Worm (Caenorhabditis elegans) whole organism, L4 larva: ENCODE data around the gene W02B12.1.

Experiments
- F26F4.8 ChIP-seq: fragments of 200-800 bp; sonication (Bioruptor generic); conservative IDR thresholded peaks from 2 replicates; pipeline ENCODE4 v1.3.6; 2022; ENCODE audit warnings: missing genetic modification characterization, missing compliant biosample characterization
- F49E8.2 ChIP-seq: sonication (generic microtip); optimal IDR thresholded peaks from 2 replicates; lab custom pipeline; 2016; ENCODE audit warnings: missing compliant biosample characterization, mild to moderate bottlenecking, missing genetic modification characterization, borderline replicate concordance
- R02D3.7 ChIP-seq: fragments of 150-350 bp; sonication (generic microtip); optimal IDR thresholded peaks from 3 replicates; lab custom pipeline; 2014; ENCODE audit warnings: missing biosample characterization, missing genetic modification characterization
- Y105C5A.15 ChIP-seq: fragments of 200-800 bp; sonication (Bioruptor generic); IDR thresholded peaks from 2 replicates; pipeline ENCODE4 v1.3.6; 2022; ENCODE audit warnings: missing genetic modification characterization, missing compliant biosample characterization
- Y5F2A.4 ChIP-seq: fragments of 200-800 bp; sonication (Bioruptor generic); optimal IDR thresholded peaks from 2 replicates; lab custom pipeline; 2018; ENCODE audit warnings: mild to moderate bottlenecking, missing genetic modification characterization, missing compliant biosample characterization
- ZK337.2 ChIP-seq: fragments of 200-800 bp; sonication (Bioruptor generic); IDR thresholded peaks from 2 replicates; pipeline ENCODE4 v1.3.6; 2022; ENCODE audit warnings: missing genetic modification reagents, missing genetic modification characterization, missing compliant biosample characterization
- aha-1 ChIP-seq: fragments of 150-350 bp; peaks from one replicate; lab custom pipeline; 2014; ENCODE audit warnings: missing biosample characterization, missing genetic modification characterization
- arid-1 ChIP-seq: fragments of 200-800 bp; sonication (Bioruptor generic); conservative IDR thresholded peaks from 2 replicates; pipeline ENCODE4 v1.3.6; 2022; ENCODE audit warnings: missing genetic modification reagents, missing genetic modification characterization, missing compliant biosample characterization
- ceh-20 ChIP-seq: fragments of 200-800 bp; sonication (Bioruptor generic); IDR thresholded peaks from 2 replicates; pipeline ENCODE4 v1.3.6; 2022; ENCODE audit warnings: missing genetic modification reagents, missing genetic modification characterization, missing compliant biosample characterization
- ceh-32 ChIP-seq: sonication (generic microtip); optimal IDR thresholded peaks from 2 replicates; lab custom pipeline; 2016; ENCODE audit warnings: mild to moderate bottlenecking, missing genetic modification characterization, missing compliant biosample characterization; ENCODE audit not compliant: poor library complexity
- ceh-44 ChIP-seq: fragments of 200-800 bp; sonication (Bioruptor generic); IDR thresholded peaks from 2 replicates; pipeline ENCODE4 v1.3.6; 2022; ENCODE audit warnings: missing genetic modification reagents, missing genetic modification characterization, missing compliant biosample characterization
- ceh-62 ChIP-seq: sonication (generic microtip); optimal IDR thresholded peaks from 2 replicates; lab custom pipeline; 2017; ENCODE audit warnings: missing biosample characterization, missing genetic modification characterization
- ces-1 ChIP-seq: fragments of 150-350 bp; sonication (generic microtip); optimal IDR thresholded peaks from 4 replicates; lab custom pipeline; 2014; ENCODE audit warnings: missing biosample characterization, missing genetic modification reagents, missing genetic modification characterization
- cey-2 ChIP-seq: sonication (generic microtip); optimal IDR thresholded peaks from 3 replicates; lab custom pipeline; 2017; ENCODE audit warnings: missing genetic modification characterization, mild to moderate bottlenecking, missing compliant biosample characterization, antibody characterized with exemption, borderline replicate concordance; ENCODE audit not compliant: insufficient read depth
- daf-12 ChIP-seq: fragments of 150-350 bp; optimal IDR thresholded peaks from 2 replicates; lab custom pipeline; 2014; ENCODE audit warnings: missing biosample characterization, missing genetic modification reagents, missing genetic modification characterization
- daf-19 ChIP-seq: fragments of 200-800 bp; sonication (Bioruptor generic); conservative IDR thresholded peaks from 2 replicates; pipeline ENCODE4 v1.3.6; 2022; ENCODE audit warnings: missing genetic modification characterization, missing compliant biosample characterization
- dmd-8 ChIP-seq: fragments of 200-800 bp; sonication (Bioruptor generic); IDR thresholded peaks from 2 replicates; pipeline ENCODE4 v1.3.6; 2022; ENCODE audit warnings: missing genetic modification characterization, missing compliant biosample characterization
- dpl-1 ChIP-seq: fragments of 150-350 bp; optimal IDR thresholded peaks from 2 replicates; lab custom pipeline; 2014; ENCODE audit warnings: missing biosample characterization, missing genetic modification reagents, missing genetic modification characterization
- egl-43 ChIP-seq: fragments of 200-800 bp; sonication (Bioruptor generic); IDR thresholded peaks from 2 replicates; pipeline ENCODE4 v1.3.6; 2022; ENCODE audit warnings: missing genetic modification reagents, missing genetic modification characterization, missing compliant biosample characterization
- hlh-11 ChIP-seq: fragments of 200-800 bp; sonication (Bioruptor generic); optimal IDR thresholded peaks from 2 replicates; lab custom pipeline; 2018; ENCODE audit warnings: mild to moderate bottlenecking, missing genetic modification characterization, missing compliant biosample characterization
- hmg-1.1 ChIP-seq: fragments of 200-800 bp; sonication (Bioruptor generic); IDR thresholded peaks from 2 replicates; pipeline ENCODE4 v1.3.6; 2022; ENCODE audit warnings: missing genetic modification reagents, missing genetic modification characterization, missing compliant biosample characterization
- lim-7 ChIP-seq: fragments of 200-800 bp; sonication (Bioruptor generic); IDR thresholded peaks from 2 replicates; pipeline ENCODE4 v1.3.6; 2022; ENCODE audit warnings: missing genetic modification characterization, missing compliant biosample characterization
- lin-15B ChIP-seq: fragments of 150-350 bp; sonication (generic microtip); optimal IDR thresholded peaks from 3 replicates; lab custom pipeline; 2014; ENCODE audit warnings: missing biosample characterization, missing genetic modification characterization
- lin-29 ChIP-seq: fragments of 200-800 bp; sonication (Bioruptor generic); IDR thresholded peaks from 2 replicates; pipeline ENCODE4 v1.3.6; 2022; ENCODE audit warnings: missing genetic modification reagents, missing genetic modification characterization, missing compliant biosample characterization
- lin-39 ChIP-seq: fragments of 150-350 bp; optimal IDR thresholded peaks from 2 replicates; lab custom pipeline; 2014; ENCODE audit warnings: missing biosample characterization, missing genetic modification reagents, missing genetic modification characterization
- madf-5 ChIP-seq, 2 experiments: fragments of 200-800 bp; sonication (Bioruptor generic); IDR thresholded peaks; 2 replicates each; pipeline ENCODE4 v1.3.6; 2022; ENCODE audit warnings: missing compliant biosample characterization in 2 of 2, missing genetic modification characterization in 2 of 2
- madf-9 ChIP-seq: fragments of 200-800 bp; sonication (Bioruptor generic); conservative IDR thresholded peaks from 2 replicates; pipeline ENCODE4 v1.3.6; 2022; ENCODE audit warnings: missing genetic modification reagents, missing genetic modification characterization, missing compliant biosample characterization
- mdt-29 ChIP-seq: fragments of 200-800 bp; sonication (Bioruptor generic); IDR thresholded peaks from 2 replicates; pipeline ENCODE4 v1.3.6; 2022; ENCODE audit warnings: missing genetic modification reagents, missing genetic modification characterization, missing compliant biosample characterization
- mxl-2 ChIP-seq: fragments of 200-800 bp; sonication (Bioruptor generic); conservative IDR thresholded peaks from 2 replicates; pipeline ENCODE4 v1.3.6; 2022; ENCODE audit warnings: missing genetic modification reagents, missing genetic modification characterization, missing compliant biosample characterization
- nhr-10 ChIP-seq: fragments of 150-350 bp; optimal IDR thresholded peaks from 2 replicates; lab custom pipeline; 2014; ENCODE audit warnings: missing biosample characterization, missing genetic modification characterization
- nhr-111 ChIP-seq: fragments of 200-800 bp; sonication (Bioruptor generic); optimal IDR thresholded peaks from 2 replicates; lab custom pipeline; 2018; ENCODE audit warnings: mild to moderate bottlenecking, missing genetic modification characterization, missing compliant biosample characterization
- nhr-237 ChIP-seq: sonication (generic microtip); optimal IDR thresholded peaks from 2 replicates; lab custom pipeline; 2017; ENCODE audit warnings: missing biosample characterization, missing genetic modification characterization
- nhr-25 ChIP-seq: sonication (generic microtip); optimal IDR thresholded peaks from 2 replicates; lab custom pipeline; 2017; ENCODE audit warnings: missing genetic modification characterization, mild to moderate bottlenecking, missing compliant biosample characterization, antibody characterized with exemption, moderate library complexity, borderline replicate concordance; ENCODE audit not compliant: insufficient read depth
- nhr-41 ChIP-seq: fragments of 200-800 bp; sonication (Bioruptor generic); IDR thresholded peaks from 2 replicates; pipeline ENCODE4 v1.3.6; 2022; ENCODE audit warnings: missing genetic modification reagents, missing genetic modification characterization, missing compliant biosample characterization
- nhr-48 ChIP-seq: sonication (generic microtip); optimal IDR thresholded peaks from 2 replicates; lab custom pipeline; 2016; ENCODE audit warnings: mild to moderate bottlenecking, missing genetic modification characterization, missing compliant biosample characterization
- nhr-76 ChIP-seq: fragments of 150-350 bp; optimal IDR thresholded peaks from 2 replicates; lab custom pipeline; 2014; ENCODE audit warnings: missing biosample characterization, missing genetic modification characterization
- nhr-77 ChIP-seq: fragments of 150-350 bp; optimal IDR thresholded peaks from 2 replicates; lab custom pipeline; 2014; ENCODE audit warnings: missing biosample characterization, missing genetic modification characterization
- pqm-1 ChIP-seq: sonication (generic microtip); optimal IDR thresholded peaks from 2 replicates; lab custom pipeline; 2017; ENCODE audit warnings: missing biosample characterization, missing genetic modification characterization
- saeg-2 ChIP-seq: fragments of 200-800 bp; sonication (Bioruptor generic); IDR thresholded peaks from 2 replicates; pipeline ENCODE4 v1.3.6; 2022; ENCODE audit warnings: missing genetic modification reagents, missing genetic modification characterization, missing compliant biosample characterization
- set-16 ChIP-seq: fragments of 200-800 bp; sonication (Bioruptor generic); IDR thresholded peaks from 2 replicates; pipeline ENCODE4 v1.3.6; 2022; ENCODE audit warnings: missing genetic modification reagents, missing genetic modification characterization, missing compliant biosample characterization
- snpc-4 ChIP-seq: fragments of 150-350 bp; optimal IDR thresholded peaks from 2 replicates; lab custom pipeline; 2014; ENCODE audit warnings: missing biosample characterization, missing genetic modification characterization
- spr-1 ChIP-seq: sonication (generic microtip); optimal IDR thresholded peaks from 2 replicates; lab custom pipeline; 2016; ENCODE audit warnings: mild to moderate bottlenecking, missing genetic modification characterization, missing compliant biosample characterization
- tra-1 ChIP-seq: fragments of 200-800 bp; sonication (Bioruptor generic); IDR thresholded peaks from 2 replicates; pipeline ENCODE4 v1.3.6; 2022; ENCODE audit warnings: missing genetic modification reagents, missing genetic modification characterization, missing compliant biosample characterization
- unc-130 ChIP-seq: sonication (generic microtip); optimal IDR thresholded peaks from 2 replicates; lab custom pipeline; 2016; ENCODE audit warnings: missing genetic modification reagents, missing genetic modification characterization, missing compliant biosample characterization
- unc-39 ChIP-seq: sonication (generic microtip); optimal IDR thresholded peaks from 2 replicates; lab custom pipeline; 2017; ENCODE audit warnings: missing biosample characterization, missing genetic modification characterization
- vab-7 ChIP-seq: fragments of 200-800 bp; sonication (Bioruptor generic); IDR thresholded peaks from 2 replicates; pipeline ENCODE4 v1.3.6; 2022; ENCODE audit warnings: missing genetic modification reagents, missing genetic modification characterization, missing compliant biosample characterization
- zag-1 ChIP-seq: fragments of 150-350 bp; optimal IDR thresholded peaks from 2 replicates; lab custom pipeline; 2014; ENCODE audit warnings: missing biosample characterization, missing genetic modification characterization
- zip-2 ChIP-seq: fragments of 150-350 bp; optimal IDR thresholded peaks from 2 replicates; lab custom pipeline; 2014; ENCODE audit warnings: missing biosample characterization, missing genetic modification characterization
- ztf-11 ChIP-seq: fragments of 150-350 bp; optimal IDR thresholded peaks from 2 replicates; lab custom pipeline; 2014; ENCODE audit warnings: missing biosample characterization, missing genetic modification characterization
- ztf-7 ChIP-seq: fragments of 150-350 bp; optimal IDR thresholded peaks from 2 replicates; lab custom pipeline; 2014; ENCODE audit warnings: missing biosample characterization, missing genetic modification characterization

W02B12.1 gene

DNA sequence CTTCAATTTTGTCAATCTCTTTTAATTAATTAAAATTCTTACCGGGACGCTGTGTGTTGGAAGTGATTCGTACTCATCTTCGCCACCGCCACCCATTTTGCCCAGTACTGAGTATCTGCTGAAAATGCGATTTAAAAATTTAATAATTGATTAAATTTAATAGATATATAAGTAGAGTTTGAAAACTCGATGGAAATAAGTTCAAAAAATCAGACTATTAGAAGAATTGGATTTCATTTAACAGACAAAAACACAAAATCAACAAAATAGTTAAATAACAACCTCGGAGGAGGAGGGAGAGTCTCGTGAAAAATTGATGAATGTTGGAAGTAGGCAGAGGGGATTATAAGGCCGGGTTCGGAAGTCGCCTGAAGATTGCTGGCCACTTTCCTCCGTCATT lies 23.1 kb downstream of the W02B12.1 start, which contains the start of gene mfn-1:
Gene mfn-1 (minus strand): TSS at position 101 of the 400 bp plus-strand sequence.
- TF ChIP-seq mdt-29 (GFP tag; lab: Robert Waterston, UW) (no peak), unc-130 (no peak), nhr-77 (tag; lab: Kevin White, UChicago) (no peak), snpc-4 (tag; lab: Kevin White, UChicago) (no peak), unc-39 (tag; lab: Kevin White, UChicago) (no peak), hlh-11 (no peak), cey-2 (tag; lab: Kevin White, UChicago) (no peak), nhr-10 (tag; lab: Kevin White, UChicago) (no peak), vab-7 (no peak), nhr-41 (GFP tag; lab: Robert Waterston, UW) (no peak), lin-39 (tag; lab: Kevin White, UChicago) (no peak), daf-19 (GFP tag; lab: Robert Waterston, UW) (no peak), lin-29 (GFP tag; lab: Robert Waterston, UW) (no peak), ceh-32 (tag; lab: Kevin White, UChicago) (no peak)

DNA sequence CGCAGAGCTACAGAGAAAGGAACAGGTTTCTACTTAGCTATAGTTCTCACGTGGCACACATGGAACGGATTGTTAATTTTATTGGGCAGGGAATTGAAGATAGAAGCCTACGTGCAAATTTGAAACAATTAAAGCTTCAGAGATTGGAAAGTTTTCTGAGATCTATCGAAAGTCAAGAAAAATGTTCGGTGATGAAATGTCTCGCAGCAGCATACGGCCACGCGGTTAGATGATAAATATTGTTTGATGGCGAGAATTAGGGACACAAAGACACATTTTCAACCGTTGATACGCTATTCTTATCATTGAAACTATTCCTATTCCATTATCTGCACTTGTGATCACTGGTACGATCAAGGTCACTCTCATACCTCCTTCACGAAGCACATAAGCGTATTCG lies 23.7 kb downstream of the W02B12.1 start:
- no peak for TF ChIP-seq nhr-25
- TF ChIP-seq F49E8.2 (tag; lab: Kevin White, UChicago), result no peak
- TF ChIP-seq nhr-237 (tag; lab: Kevin White, UChicago), result no peak
- TF ChIP-seq mdt-29 (GFP tag; lab: Robert Waterston, UW), result no peak
- no peak for TF ChIP-seq cey-2 (tag; lab: Kevin White, UChicago)
- no peak for TF ChIP-seq madf-5 (GFP tag; IDR thresholded peaks at IDR 0.05; lab: Robert Waterston, UW)
- TF ChIP-seq nhr-77 (tag; lab: Kevin White, UChicago), result no peak
- TF ChIP-seq hmg-1.1 (GFP tag; lab: Robert Waterston, UW), result no peak
- no peak for TF ChIP-seq nhr-76 (tag; lab: Kevin White, UChicago)
- TF ChIP-seq ceh-44, result no peak
- TF ChIP-seq saeg-2 (GFP tag; lab: Robert Waterston, UW), result no peak
- no peak for TF ChIP-seq zip-2 (tag; lab: Kevin White, UChicago)
- no peak for TF ChIP-seq spr-1 (tag; lab: Kevin White, UChicago)
- no peak for TF ChIP-seq dmd-8 (GFP tag; lab: Robert Waterston, UW)
- TF ChIP-seq tra-1 (GFP tag; lab: Robert Waterston, UW), result no peak
- no peak for TF ChIP-seq F26F4.8 (GFP tag; lab: Robert Waterston, UW)
- no peak for TF ChIP-seq madf-9
- TF ChIP-seq ztf-7 (tag; lab: Kevin White, UChicago), result no peak
- TF ChIP-seq R02D3.7 (tag; lab: Kevin White, UChicago), result no peak
- TF ChIP-seq egl-43, result no peak
- TF ChIP-seq ZK337.2, result no peak
- TF ChIP-seq daf-12 (tag; lab: Kevin White, UChicago), result no peak
- TF ChIP-seq ceh-62 (tag; lab: Kevin White, UChicago), result no peak
- no peak for TF ChIP-seq zag-1
- no peak for TF ChIP-seq ceh-32 (tag; lab: Kevin White, UChicago)
- no peak for TF ChIP-seq ces-1 (GFP tag; lab: Kevin White, UChicago)
- TF ChIP-seq arid-1 (GFP tag; lab: Robert Waterston, UW), result no peak
- TF ChIP-seq lin-15B (tag; lab: Kevin White, UChicago), result no peak
- peak; percentile 79 for TF ChIP-seq hlh-11
- TF ChIP-seq ceh-20 (GFP tag; lab: Robert Waterston, UW), result no peak
- no peak for TF ChIP-seq mxl-2 (GFP tag; lab: Robert Waterston, UW)
- no peak for TF ChIP-seq Y5F2A.4 (GFP tag; lab: Kevin White, UChicago)
- TF ChIP-seq nhr-10 (tag; lab: Kevin White, UChicago), result peak; percentile 33
- TF ChIP-seq lim-7 (GFP tag; lab: Robert Waterston, UW), result no peak
- TF ChIP-seq ztf-11 (tag; lab: Kevin White, UChicago), result no peak
- TF ChIP-seq dpl-1 (GFP tag; lab: Kevin White, UChicago), result no peak
- TF ChIP-seq set-16 (GFP tag; lab: Robert Waterston, UW), result no peak
- TF ChIP-seq nhr-48 (tag; lab: Kevin White, UChicago), result peak; percentile 55
- TF ChIP-seq nhr-111, result no peak
- TF ChIP-seq aha-1 (tag; lab: Kevin White, UChicago), result peak; percentile 99
- peak; percentile 71 for TF ChIP-seq pqm-1 (tag; lab: Kevin White, UChicago)
- TF ChIP-seq Y105C5A.15, result no peak
